Worm (Caenorhabditis elegans) whole organism, young adult: ENCODE data around the gene grd-6.

ENCODE experiments used
- cebp-2 ChIP-seq: fragments of 200-800 bp; sonication (Bioruptor generic); IDR thresholded peaks from 2 replicates; pipeline ENCODE4 v1.3.6; 2022; ENCODE audit warnings: missing genetic modification characterization, missing compliant biosample characterization
- ceh-91 ChIP-seq: fragments of 200-800 bp; sonication (Bioruptor generic); IDR thresholded peaks from 2 replicates; pipeline ENCODE4 v1.3.6; 2022; ENCODE audit warnings: missing genetic modification reagents, missing genetic modification characterization, missing compliant biosample characterization
- mxl-1 ChIP-seq: sonication (generic microtip); optimal IDR thresholded peaks from 2 replicates; lab custom pipeline; 2016; ENCODE audit warnings: missing genetic modification characterization, missing compliant biosample characterization
- nfya-1 ChIP-seq: sonication (generic microtip); optimal IDR thresholded peaks from 2 replicates; lab custom pipeline; 2017; ENCODE audit warnings: antibody characterized with exemption, missing compliant biosample characterization, missing genetic modification characterization, borderline replicate concordance; ENCODE audit not compliant: insufficient read depth
- ztf-6 ChIP-seq: fragments of 200-800 bp; sonication (Bioruptor generic); IDR thresholded peaks from 2 replicates; pipeline ENCODE4 v1.3.6; 2022; ENCODE audit warnings: missing genetic modification reagents, missing genetic modification characterization, missing compliant biosample characterization

DNA sequence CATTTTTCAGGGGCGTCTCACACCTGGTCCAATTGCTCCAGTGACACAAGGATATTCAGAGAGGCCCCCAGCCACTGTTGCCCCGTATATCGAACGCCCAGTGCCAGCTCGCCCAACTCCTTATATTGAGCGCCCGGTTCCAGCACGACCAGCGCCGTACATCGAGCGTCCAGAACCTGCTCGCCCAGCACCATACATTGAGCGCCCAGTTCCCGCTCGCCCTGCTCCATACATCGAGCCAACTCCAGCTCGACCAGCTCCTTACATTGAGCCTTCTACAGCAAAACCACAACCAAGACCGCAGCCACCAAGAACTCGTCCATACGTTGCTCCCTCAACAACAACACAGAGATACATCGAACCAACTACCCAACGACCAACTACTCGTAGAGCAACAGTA is 1.2 kb downstream of the grd-6 start:
- TF ChIP-seq cebp-2 (GFP tag; lab: Robert Waterston, UW), result no peak
- TF ChIP-seq nfya-1 (tag; lab: Kevin White, UChicago), result no peak
- no peak for TF ChIP-seq ceh-91
- no peak for TF ChIP-seq ztf-6
- TF ChIP-seq mxl-1 (tag; lab: Kevin White, UChicago), result no peak
